Fruit fly (Drosophila melanogaster) whole organism, embryonic: ENCODE data around the gene Rab9D.

Source experiments
- CG10654 ChIP-seq: fragments of 200-800 bp; sonication (Bioruptor generic); optimal IDR thresholded peaks from 2 replicates; lab custom pipeline; 2016; ENCODE audit warnings: missing biosample characterization, missing genetic modification characterization
- CG11093 ChIP-seq: fragments of 200-800 bp; sonication (Bioruptor generic); IDR thresholded peaks from 3 replicates; pipeline ENCODE4 v1.3.6; 2022; ENCODE audit warnings: missing biosample characterization, missing genetic modification characterization
- CG11456 ChIP-seq: fragments of 200-800 bp; sonication (Bioruptor generic); IDR thresholded peaks from 3 replicates; pipeline ENCODE4 v1.3.6; 2022; ENCODE audit warnings: missing biosample characterization, missing genetic modification characterization
- CG11696 ChIP-seq: fragments of 200-800 bp; sonication (Bioruptor generic); IDR thresholded peaks from 2 replicates; pipeline ENCODE4 v1.3.6; 2022; ENCODE audit warnings: missing biosample characterization, missing genetic modification characterization
- CG12219 ChIP-seq: fragments of 200-800 bp; sonication (Bioruptor generic); optimal IDR thresholded peaks from 3 replicates; lab custom pipeline; 2018; ENCODE audit warnings: missing biosample characterization, mild to moderate bottlenecking, missing genetic modification characterization
- CG1233 ChIP-seq: fragments of 200-800 bp; sonication (Bioruptor generic); optimal IDR thresholded peaks from 4 replicates; lab custom pipeline; 2018; ENCODE audit warnings: missing biosample characterization, mild to moderate bottlenecking, missing genetic modification characterization
- CG14860 ChIP-seq: fragments of 200-800 bp; sonication (Bioruptor generic); IDR thresholded peaks from 3 replicates; pipeline ENCODE4 v1.3.6; 2022; ENCODE audit warnings: missing biosample characterization, missing genetic modification characterization; ENCODE audit not compliant: partially characterized antibody
- CG15011 ChIP-seq: fragments of 200-800 bp; sonication (Bioruptor generic); optimal IDR thresholded peaks from 3 replicates; lab custom pipeline; 2018; ENCODE audit warnings: missing biosample characterization, mild to moderate bottlenecking, missing genetic modification characterization
- CG15269 ChIP-seq: fragments of 200-800 bp; sonication (Bioruptor generic); optimal IDR thresholded peaks from 2 replicates; lab custom pipeline; 2018; ENCODE audit warnings: missing biosample characterization, mild to moderate bottlenecking, missing genetic modification characterization, moderate library complexity
- CG15514 ChIP-seq: fragments of 200-800 bp; sonication (Bioruptor generic); optimal IDR thresholded peaks from 3 replicates; lab custom pipeline; 2017; ENCODE audit warnings: missing biosample characterization, missing genetic modification characterization, mild to moderate bottlenecking, moderate library complexity, missing genetic modification reagents
- CG15696 ChIP-seq: fragments of 200-800 bp; sonication (Bioruptor generic); optimal IDR thresholded peaks from 2 replicates; lab custom pipeline; 2019; ENCODE audit warnings: missing biosample characterization, mild to moderate bottlenecking, missing genetic modification characterization, moderate library complexity
- CG1602 ChIP-seq: fragments of 200-800 bp; sonication (Bioruptor generic); optimal IDR thresholded peaks from 3 replicates; lab custom pipeline; 2016; ENCODE audit warnings: missing biosample characterization, missing genetic modification characterization
- CG17612 ChIP-seq: fragments of 200-800 bp; sonication (Bioruptor generic); IDR thresholded peaks from 2 replicates; pipeline ENCODE4 v1.3.6; 2022; ENCODE audit warnings: missing biosample characterization, missing genetic modification characterization
- CG18011 ChIP-seq: fragments of 200-800 bp; sonication (Bioruptor generic); optimal IDR thresholded peaks from 2 replicates; lab custom pipeline; 2017; ENCODE audit warnings: missing biosample characterization, missing genetic modification characterization, mild to moderate bottlenecking, moderate library complexity, missing genotype
- CG2678 ChIP-seq: fragments of 200-800 bp; sonication (Bioruptor generic); optimal IDR thresholded peaks from 3 replicates; lab custom pipeline; 2019; ENCODE audit warnings: missing biosample characterization, mild to moderate bottlenecking, missing genetic modification characterization, moderate library complexity
- CG3065 ChIP-seq: fragments of 200-800 bp; sonication (Bioruptor generic); optimal IDR thresholded peaks from 2 replicates; lab custom pipeline; 2016; ENCODE audit warnings: missing biosample characterization, missing genetic modification characterization
- CG33213 ChIP-seq: fragments of 200-800 bp; sonication (Bioruptor generic); optimal IDR thresholded peaks from 3 replicates; lab custom pipeline; 2016; ENCODE audit warnings: missing biosample characterization, missing genetic modification characterization
- CG3995 ChIP-seq: fragments of 200-800 bp; sonication (Bioruptor generic); optimal IDR thresholded peaks from 3 replicates; lab custom pipeline; 2016; ENCODE audit warnings: missing biosample characterization, missing genetic modification characterization
- CG4707 ChIP-seq: fragments of 200-800 bp; sonication (Bioruptor generic); optimal IDR thresholded peaks from 2 replicates; lab custom pipeline; 2018; ENCODE audit warnings: missing biosample characterization, mild to moderate bottlenecking, missing genetic modification characterization, moderate library complexity
- CG6654 ChIP-seq: fragments of 200-800 bp; sonication (Bioruptor generic); optimal IDR thresholded peaks from 2 replicates; lab custom pipeline; 2017; ENCODE audit warnings: missing biosample characterization, mild to moderate bottlenecking, missing genetic modification characterization
- CG6791 ChIP-seq: fragments of 200-800 bp; sonication (Bioruptor generic); IDR thresholded peaks from 3 replicates; pipeline ENCODE4 v1.3.6; 2022; ENCODE audit warnings: missing biosample characterization, missing genetic modification characterization; ENCODE audit not compliant: partially characterized antibody
- CG9932 ChIP-seq: fragments of 200-800 bp; sonication (Bioruptor generic); IDR thresholded peaks from 2 replicates; pipeline ENCODE4 v1.3.6; 2022; ENCODE audit warnings: missing biosample characterization, missing genetic modification characterization
- Deaf1 ChIP-seq: fragments of 200-800 bp; optimal IDR thresholded peaks from 3 replicates; lab custom pipeline; 2019; ENCODE audit warnings: missing biosample characterization, mild to moderate bottlenecking, missing genetic modification characterization, moderate library complexity
- Dip3 ChIP-seq: fragments of 200-800 bp; sonication (Bioruptor generic); optimal IDR thresholded peaks from 3 replicates; lab custom pipeline; 2016; ENCODE audit warnings: missing biosample characterization, missing genetic modification characterization
- Dll ChIP-seq: fragments of 200-800 bp; sonication (Bioruptor generic); IDR thresholded peaks from 4 replicates; pipeline ENCODE4 v1.3.6; 2022; ENCODE audit warnings: missing biosample characterization, missing genetic modification characterization; ENCODE audit not compliant: partially characterized antibody
- Doc2 ChIP-seq: fragments of 200-800 bp; sonication (Bioruptor generic); IDR thresholded peaks from 2 replicates; pipeline ENCODE4 v1.3.6; 2022; ENCODE audit warnings: missing biosample characterization, missing genetic modification characterization
- Elba2 ChIP-seq: fragments of 200-800 bp; sonication (Bioruptor generic); optimal IDR thresholded peaks from 3 replicates; lab custom pipeline; 2016; ENCODE audit warnings: missing biosample characterization, missing genetic modification characterization
- HLH54F ChIP-seq: fragments of 200-800 bp; sonication (Bioruptor generic); optimal IDR thresholded peaks from 3 replicates; lab custom pipeline; 2016; ENCODE audit warnings: missing biosample characterization, missing genetic modification characterization
- Myb ChIP-seq: fragments of 200-800 bp; sonication (Bioruptor generic); optimal IDR thresholded peaks from 2 replicates; lab custom pipeline; 2016; ENCODE audit warnings: missing biosample characterization, missing genetic modification characterization
- NFAT ChIP-seq: fragments of 200-800 bp; sonication (Bioruptor generic); IDR thresholded peaks from 2 replicates; pipeline ENCODE4 v1.3.6; 2022; ENCODE audit warnings: missing biosample characterization, missing genetic modification characterization
- PHDP ChIP-seq: fragments of 200-800 bp; sonication (Bioruptor generic); optimal IDR thresholded peaks from 3 replicates; lab custom pipeline; 2018; ENCODE audit warnings: missing biosample characterization, mild to moderate bottlenecking, missing genetic modification characterization, moderate library complexity
- abd-A ChIP-seq: fragments of 200-800 bp; sonication (Bioruptor generic); optimal IDR thresholded peaks from 3 replicates; lab custom pipeline; 2019; ENCODE audit warnings: missing biosample characterization, mild to moderate bottlenecking, missing genetic modification characterization, moderate library complexity
- ac ChIP-seq: fragments of 200-800 bp; sonication (Bioruptor generic); optimal IDR thresholded peaks from 3 replicates; lab custom pipeline; 2017; ENCODE audit warnings: missing biosample characterization, mild to moderate bottlenecking, missing genetic modification characterization
- ash1 ChIP-seq: fragments of 200-800 bp; sonication (Bioruptor generic); optimal IDR thresholded peaks from 2 replicates; lab custom pipeline; 2018; ENCODE audit warnings: missing biosample characterization, mild to moderate bottlenecking, missing genetic modification characterization
- az2 ChIP-seq: fragments of 200-800 bp; sonication (Bioruptor generic); optimal IDR thresholded peaks from 3 replicates; lab custom pipeline; 2016; ENCODE audit warnings: missing biosample characterization, missing genetic modification characterization
- bsh ChIP-seq, 2 experiments: fragments of 200-800 bp; sonication (Bioruptor generic); optimal IDR thresholded peaks; 2 replicates each; lab custom pipeline; 2017 to 2018; ENCODE audit warnings: mild to moderate bottlenecking in 2 of 2, missing biosample characterization in 2 of 2, missing genetic modification characterization in 2 of 2, moderate library complexity in 1 of 2
- dmrt99B ChIP-seq: fragments of 200-800 bp; sonication (Bioruptor generic); optimal IDR thresholded peaks from 2 replicates; lab custom pipeline; 2018; ENCODE audit warnings: missing biosample characterization, mild to moderate bottlenecking, missing genetic modification characterization, moderate library complexity
- fd96Cb ChIP-seq: fragments of 200-800 bp; sonication (Bioruptor generic); optimal IDR thresholded peaks from 2 replicates; lab custom pipeline; 2018; ENCODE audit warnings: missing biosample characterization, mild to moderate bottlenecking, missing genetic modification characterization, moderate library complexity
- inv ChIP-seq: fragments of 200-800 bp; sonication (Bioruptor generic); IDR thresholded peaks from 2 replicates; pipeline ENCODE4 v1.3.6; 2022; ENCODE audit warnings: missing biosample characterization, missing genetic modification characterization; ENCODE audit not compliant: partially characterized antibody
- mld ChIP-seq: fragments of 200-800 bp; sonication (Bioruptor generic); IDR thresholded peaks from 3 replicates; pipeline ENCODE4 v1.3.6; 2022; ENCODE audit warnings: missing biosample characterization, missing genetic modification characterization; ENCODE audit not compliant: partially characterized antibody
- peb ChIP-seq: fragments of 200-800 bp; sonication (Bioruptor generic); IDR thresholded peaks from 2 replicates; pipeline ENCODE4 v1.3.6; 2022; ENCODE audit warnings: missing biosample characterization, missing genetic modification characterization
- pros ChIP-seq: fragments of 200-800 bp; sonication (Bioruptor generic); optimal IDR thresholded peaks from 3 replicates; lab custom pipeline; 2019; ENCODE audit warnings: missing biosample characterization, mild to moderate bottlenecking, missing genetic modification characterization, moderate library complexity
- pum ChIP-seq: fragments of 200-800 bp; sonication (Bioruptor generic); optimal IDR thresholded peaks from 2 replicates; lab custom pipeline; 2016; ENCODE audit warnings: missing biosample characterization, missing genetic modification characterization
- rib ChIP-seq: fragments of 200-800 bp; sonication (Bioruptor generic); IDR thresholded peaks from 2 replicates; pipeline ENCODE4 v1.3.6; 2022; ENCODE audit warnings: missing biosample characterization, missing genetic modification characterization
- salm ChIP-seq: fragments of 200-800 bp; sonication (Bioruptor generic); optimal IDR thresholded peaks from 2 replicates; lab custom pipeline; 2018; ENCODE audit warnings: missing biosample characterization, mild to moderate bottlenecking, missing genetic modification characterization
- sima ChIP-seq: fragments of 200-800 bp; sonication (Bioruptor generic); optimal IDR thresholded peaks from 2 replicates; lab custom pipeline; 2016; ENCODE audit warnings: missing biosample characterization, missing genetic modification characterization
- slbo ChIP-seq: fragments of 200-800 bp; sonication (Bioruptor generic); IDR thresholded peaks from 2 replicates; pipeline ENCODE4 v1.3.6; 2022; ENCODE audit warnings: missing biosample characterization, missing genetic modification characterization
- wor ChIP-seq: fragments of 200-800 bp; sonication (Bioruptor generic); IDR thresholded peaks from 2 replicates; pipeline ENCODE4 v1.3.6; 2022; ENCODE audit warnings: missing biosample characterization, missing genetic modification characterization
- zfh2 ChIP-seq: fragments of 200-800 bp; sonication (Bioruptor generic); optimal IDR thresholded peaks from 2 replicates; lab custom pipeline; 2016; ENCODE audit warnings: missing biosample characterization, missing genetic modification characterization

The Rab9D gene

dm6 chrX:10602057-10602764 is 13.3 kb downstream of the Rab9D start, which contains the start of gene CG1628 (continued):
- peak; percentile 99 for TF ChIP-seq Deaf1 (tag; lab: Kevin White, UChicago)
- TF ChIP-seq CG11456, result 0 out of 3 replicates have a peak, but pooled peaks have one; percentile 47
- TF ChIP-seq Dll (GFP tag; lab: Robert Waterston, UW), result peak; percentile 68; the same call in 3 of the 4 replicates
- TF ChIP-seq CG4707, result no peak
- no peak for TF ChIP-seq CG18011
- peak; percentile 12 for TF ChIP-seq dmrt99B
- TF ChIP-seq sima (GFP tag; lab: Kevin White, UChicago), result no peak
- no peak for TF ChIP-seq CG33213 (GFP tag; lab: Kevin White, UChicago)
- TF ChIP-seq salm (tag; lab: Kevin White, UChicago), result peak; percentile 25
- peak; percentile 22 for TF ChIP-seq CG12219 (GFP tag; lab: Kevin White, UChicago)
- TF ChIP-seq rib, result no peak
- no peak for TF ChIP-seq CG17612 (GFP tag; lab: Robert Waterston, UW)
- TF ChIP-seq pros, result peak; percentile 63
- no peak for TF ChIP-seq CG11696 (GFP tag; lab: Robert Waterston, UW)
- no peak for TF ChIP-seq ash1
- TF ChIP-seq CG14860 (GFP tag; lab: Robert Waterston, UW), result 0 out of 3 replicates have a peak, but pooled peaks have one; percentile 15
- no peak for TF ChIP-seq az2 (GFP tag; lab: Kevin White, UChicago)
- TF ChIP-seq inv, result no peak
- TF ChIP-seq wor (GFP tag; lab: Robert Waterston, UW), result no peak
- no peak for TF ChIP-seq CG3995 (GFP tag; lab: Kevin White, UChicago)
- no peak; the same call in none of the 2 replicates for TF ChIP-seq slbo (GFP tag; lab: Robert Waterston, UW)
- TF ChIP-seq bsh (GFP tag; optimal IDR thresholded peaks at IDR 0.05; lab: Kevin White, UChicago), result no peak
- TF ChIP-seq CG11093 (GFP tag; lab: Robert Waterston, UW), result no peak
- no peak for TF ChIP-seq Elba2 (GFP tag; lab: Kevin White, UChicago)
- no peak for TF ChIP-seq CG6654 (GFP tag; lab: Kevin White, UChicago)
- TF ChIP-seq ac (GFP tag; lab: Kevin White, UChicago), result no peak
- no peak for TF ChIP-seq abd-A (tag; lab: Kevin White, UChicago)
- no peak for TF ChIP-seq CG9932
- no peak for TF ChIP-seq zfh2 (GFP tag; lab: Kevin White, UChicago)
- no peak for TF ChIP-seq CG15696
- TF ChIP-seq mld (GFP tag; lab: Robert Waterston, UW), result peak; percentile 61; the same call in 1 of the 3 replicates
- no peak for TF ChIP-seq CG1602 (GFP tag; lab: Kevin White, UChicago)
- no peak for TF ChIP-seq CG3065 (GFP tag; lab: Kevin White, UChicago)
- no peak for TF ChIP-seq Myb (GFP tag; lab: Kevin White, UChicago)
- no peak for TF ChIP-seq PHDP (tag; lab: Kevin White, UChicago)
- TF ChIP-seq CG2678 (tag; lab: Kevin White, UChicago), result peak; percentile 7
- peak; percentile 43 for TF ChIP-seq CG15514
- no peak for TF ChIP-seq CG10654 (GFP tag; lab: Kevin White, UChicago)
- TF ChIP-seq HLH54F (GFP tag; lab: Kevin White, UChicago), result no peak
- TF ChIP-seq CG15011 (GFP tag; lab: Kevin White, UChicago), result no peak
- no peak for TF ChIP-seq CG15269 (tag; lab: Kevin White, UChicago)
- no peak for TF ChIP-seq Dip3 (GFP tag; lab: Kevin White, UChicago)
- no peak for TF ChIP-seq fd96Cb
- TF ChIP-seq CG6791 (GFP tag; lab: Robert Waterston, UW), result peak; percentile 82
- TF ChIP-seq Doc2, result no peak
- TF ChIP-seq peb (GFP tag; lab: Robert Waterston, UW), result no peak
- TF ChIP-seq NFAT (GFP tag; lab: Robert Waterston, UW), result no peak
- TF ChIP-seq CG1233, result peak; percentile 34
- no peak for TF ChIP-seq pum
